Worm (Caenorhabditis elegans) whole organism, L4/young adult: ENCODE data around the gene rab-33.

ENCODE experiments used
- W03F9.2 ChIP-seq: fragments of 150-350 bp; optimal IDR thresholded peaks from 2 replicates; lab custom pipeline; 2014; ENCODE audit warnings: missing biosample characterization, missing genetic modification characterization
- dao-5 ChIP-seq: sonication (generic microtip); optimal IDR thresholded peaks from 2 replicates; lab custom pipeline; 2016; ENCODE audit warnings: missing genotype, missing genetic modification characterization, moderate library complexity, missing compliant biosample characterization
- him-1 ChIP-seq: sonication (generic microtip); optimal IDR thresholded peaks from 2 replicates; lab custom pipeline; 2016; ENCODE audit warnings: missing genotype, missing genetic modification reagents, missing genetic modification characterization, missing compliant biosample characterization

DNA sequence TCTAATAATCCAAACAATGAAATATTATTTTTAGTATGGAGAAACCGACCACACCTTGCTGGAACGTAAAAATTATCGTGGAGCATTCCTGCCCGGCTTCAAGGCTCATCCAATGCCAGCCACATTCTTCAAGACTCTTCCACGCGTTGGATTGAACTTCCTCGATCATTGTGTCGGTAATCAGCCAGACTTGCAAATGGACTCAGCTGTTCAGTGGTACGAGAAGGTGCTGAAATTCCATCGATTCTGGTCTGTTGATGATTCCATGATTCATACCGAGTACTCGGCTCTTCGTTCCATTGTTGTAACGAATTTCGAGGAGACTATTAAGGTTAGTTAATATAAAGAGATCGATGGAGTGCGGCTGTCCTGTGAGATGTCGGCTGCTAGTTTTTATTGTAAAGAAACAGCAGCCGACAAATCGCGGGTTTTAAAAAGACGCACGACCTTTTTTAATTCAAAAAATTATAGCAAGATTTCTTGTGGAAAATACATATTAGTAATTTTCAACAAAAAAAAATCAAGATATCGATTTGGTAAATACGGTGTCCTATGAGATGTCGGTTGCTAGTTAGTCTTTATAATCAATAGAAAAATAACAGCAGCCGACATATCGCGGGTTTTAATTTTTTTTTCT is 32.6 kb upstream of the rab-33 start:
- TF ChIP-seq him-1 (tag; lab: Kevin White, UChicago) (no peak), dao-5 (tag; lab: Kevin White, UChicago) (no peak), W03F9.2 (no peak)
